Worm (Caenorhabditis elegans) whole organism, late embryonic: ENCODE measurements around the gene nrx-1.

Experiments used
- C38D4.7 ChIP-seq: fragments of 200-800 bp; sonication (Bioruptor generic); optimal IDR thresholded peaks from 2 replicates; lab custom pipeline; 2018; ENCODE audit warnings: mild to moderate bottlenecking, missing genetic modification characterization, moderate library complexity, missing compliant biosample characterization
- F13H6.1 ChIP-seq: sonication (generic microtip); optimal IDR thresholded peaks from 2 replicates; lab custom pipeline; 2016; ENCODE audit warnings: missing genetic modification characterization, missing compliant biosample characterization
- K09A11.1 ChIP-seq: sonication (generic microtip); optimal IDR thresholded peaks from 2 replicates; lab custom pipeline; 2017; ENCODE audit warnings: antibody characterized with exemption, mild to moderate bottlenecking, missing genetic modification characterization, missing compliant biosample characterization; ENCODE audit not compliant: insufficient read depth
- T23F11.4 ChIP-seq: fragments of 200-800 bp; sonication (Bioruptor generic); optimal IDR thresholded peaks from 2 replicates; lab custom pipeline; 2018; ENCODE audit warnings: mild to moderate bottlenecking, missing genetic modification characterization, missing compliant biosample characterization
- Y22D7AL.16 ChIP-seq: sonication (generic microtip); optimal IDR thresholded peaks from 2 replicates; lab custom pipeline; 2016; ENCODE audit warnings: missing genetic modification characterization, missing compliant biosample characterization
- ama-1 ChIP-seq: fragments of 150-350 bp; optimal IDR thresholded peaks from 2 replicates; lab custom pipeline; 2014
- ceh-19 ChIP-seq: fragments of 200-800 bp; sonication (Bioruptor generic); optimal IDR thresholded peaks from 2 replicates; lab custom pipeline; 2018; ENCODE audit warnings: mild to moderate bottlenecking, missing genetic modification characterization, missing compliant biosample characterization
- ceh-2 ChIP-seq: sonication (generic microtip); optimal IDR thresholded peaks from 2 replicates; lab custom pipeline; 2016; ENCODE audit warnings: missing genotype, missing genetic modification characterization, missing compliant biosample characterization
- ceh-22 ChIP-seq: sonication (generic microtip); optimal IDR thresholded peaks from 2 replicates; lab custom pipeline; 2017; ENCODE audit warnings: missing biosample characterization, missing genetic modification characterization
- ceh-34 ChIP-seq: sonication (generic microtip); optimal IDR thresholded peaks from 2 replicates; lab custom pipeline; 2016; ENCODE audit warnings: mild to moderate bottlenecking, missing genetic modification characterization, missing compliant biosample characterization
- ceh-45 ChIP-seq: fragments of 200-800 bp; sonication (Bioruptor generic); IDR thresholded peaks from 2 replicates; pipeline ENCODE4 v1.3.6; 2022; ENCODE audit warnings: missing genetic modification reagents, missing genetic modification characterization, missing compliant biosample characterization
- dmd-4 ChIP-seq: sonication (generic microtip); optimal IDR thresholded peaks from 2 replicates; lab custom pipeline; 2016; ENCODE audit warnings: borderline replicate concordance, missing genetic modification characterization, missing compliant biosample characterization
- dve-1 ChIP-seq: sonication (generic microtip); optimal IDR thresholded peaks from 2 replicates; lab custom pipeline; 2017; ENCODE audit warnings: antibody characterized with exemption, mild to moderate bottlenecking, missing genetic modification characterization, missing compliant biosample characterization
- ets-4 ChIP-seq: sonication (generic microtip); optimal IDR thresholded peaks from 2 replicates; lab custom pipeline; 2016; ENCODE audit warnings: missing genetic modification characterization, missing compliant biosample characterization
- eyg-1 ChIP-seq: sonication (generic microtip); optimal IDR thresholded peaks from 2 replicates; lab custom pipeline; 2016; ENCODE audit warnings: missing genotype, missing genetic modification characterization, missing compliant biosample characterization
- fkh-6 ChIP-seq: sonication (generic microtip); optimal IDR thresholded peaks from 2 replicates; lab custom pipeline; 2016; ENCODE audit warnings: missing genetic modification characterization, missing compliant biosample characterization
- hlh-30 ChIP-seq: sonication (generic microtip); optimal IDR thresholded peaks from 2 replicates; lab custom pipeline; 2017; ENCODE audit warnings: antibody characterized with exemption, missing genetic modification characterization, missing compliant biosample characterization; ENCODE audit not compliant: insufficient read depth
- hlh-8 ChIP-seq: sonication (generic microtip); optimal IDR thresholded peaks from 2 replicates; lab custom pipeline; 2016; ENCODE audit warnings: missing genotype, missing genetic modification characterization, missing compliant biosample characterization
- mec-3 ChIP-seq: sonication (generic microtip); optimal IDR thresholded peaks from 2 replicates; lab custom pipeline; 2016; ENCODE audit warnings: borderline replicate concordance, missing genetic modification characterization, missing compliant biosample characterization
- nfya-1 ChIP-seq: sonication (generic microtip); optimal IDR thresholded peaks from 2 replicates; lab custom pipeline; 2017; ENCODE audit warnings: missing genetic modification characterization, mild to moderate bottlenecking, missing compliant biosample characterization, antibody characterized with exemption, moderate library complexity
- nhr-11 ChIP-seq: fragments of 150-350 bp; optimal IDR thresholded peaks from 2 replicates; lab custom pipeline; 2014; ENCODE audit warnings: missing biosample characterization, missing genetic modification characterization
- nhr-232 ChIP-seq: sonication (generic microtip); optimal IDR thresholded peaks from 2 replicates; lab custom pipeline; 2016; ENCODE audit warnings: missing genetic modification characterization, missing compliant biosample characterization
- npax-4 ChIP-seq: sonication (generic microtip); optimal IDR thresholded peaks from 2 replicates; lab custom pipeline; 2016; ENCODE audit warnings: missing genetic modification characterization, missing compliant biosample characterization
- odd-2 ChIP-seq: sonication (generic microtip); optimal IDR thresholded peaks from 2 replicates; lab custom pipeline; 2017; ENCODE audit warnings: antibody characterized with exemption, mild to moderate bottlenecking, missing genetic modification characterization, missing compliant biosample characterization
- pha-2 ChIP-seq: sonication (generic microtip); optimal IDR thresholded peaks from 2 replicates; lab custom pipeline; 2017; ENCODE audit warnings: mild to moderate bottlenecking, missing genetic modification characterization, missing compliant biosample characterization
- pha-4 ChIP-seq: fragments of 150-350 bp; optimal IDR thresholded peaks from 2 replicates; lab custom pipeline; 2018; ENCODE audit warnings: missing biosample characterization, missing genetic modification reagents, missing genetic modification characterization
- pqm-1 ChIP-seq: sonication (generic microtip); optimal IDR thresholded peaks from 2 replicates; lab custom pipeline; 2016; ENCODE audit warnings: missing genetic modification characterization, missing compliant biosample characterization
- pros-1 ChIP-seq: fragments of 150-350 bp; optimal IDR thresholded peaks from 2 replicates; lab custom pipeline; 2014; ENCODE audit warnings: missing biosample characterization, missing genetic modification reagents, missing genetic modification characterization
- tbx-7 ChIP-seq: sonication (generic microtip); optimal IDR thresholded peaks from 2 replicates; lab custom pipeline; 2016; ENCODE audit warnings: missing genotype, missing genetic modification characterization, missing compliant biosample characterization
- unc-86 ChIP-seq: sonication (generic microtip); optimal IDR thresholded peaks from 2 replicates; lab custom pipeline; 2016; ENCODE audit warnings: missing genetic modification characterization, missing compliant biosample characterization
- ztf-16 ChIP-seq: sonication (generic microtip); optimal IDR thresholded peaks from 2 replicates; lab custom pipeline; 2017; ENCODE audit warnings: missing genetic modification characterization, missing compliant biosample characterization

nrx-1 gene

ce11 chrV:10859048-10859637 lies 34.3 kb downstream of the nrx-1 start:
- peak; percentile 1 for TF ChIP-seq hlh-30
- TF ChIP-seq C38D4.7 (GFP tag; lab: Kevin White, UChicago), result no peak
- TF ChIP-seq, all 69 proteins: peak for 1

- TF ChIP-seq ama-1 (lab: Kevin White, UChicago) (no peak), Y22D7AL.16 (tag; lab: Kevin White, UChicago) (no peak), odd-2 (tag; lab: Kevin White, UChicago) (no peak), ceh-34 (tag; lab: Kevin White, UChicago) (no peak), npax-4 (tag; lab: Kevin White, UChicago) (no peak), pqm-1 (no peak), eyg-1 (tag; lab: Kevin White, UChicago) (no peak), pros-1 (tag; lab: Kevin White, UChicago) (no peak), ceh-22 (no peak), T23F11.4 (GFP tag; lab: Kevin White, UChicago) (no peak), nhr-11 (tag; lab: Kevin White, UChicago) (no peak), unc-86 (tag; lab: Kevin White, UChicago) (no peak), ceh-45 (no peak), F13H6.1 (tag; lab: Kevin White, UChicago) (no peak), pha-4 (tag; lab: Kevin White, UChicago) (no peak), mec-3 (tag; lab: Kevin White, UChicago) (no peak), ceh-19 (no peak), fkh-6 (tag; lab: Kevin White, UChicago) (no peak)
Measured at ce11 chrV:10859775-10860174, 35.0 kb downstream of the nrx-1 start.

- TF ChIP-seq pha-2 (tag; lab: Kevin White, UChicago) (no peak), ztf-16 (tag; lab: Kevin White, UChicago) (no peak), pros-1 (tag; lab: Kevin White, UChicago) (no peak), npax-4 (tag; lab: Kevin White, UChicago) (no peak)
Measured at ce11 chrV:10860526-10861037, 35.8 kb downstream of the nrx-1 start.

ce11 chrV:10861611-10862262 lies 36.9 kb downstream of the nrx-1 start:
- TF ChIP-seq nhr-232 (tag; lab: Kevin White, UChicago) (no peak), nfya-1 (tag; lab: Kevin White, UChicago) (peak; percentile 5)

ce11 chrV:10862457-10863097 lies 37.8 kb downstream of the nrx-1 start:
- TF ChIP-seq C38D4.7 (GFP tag; lab: Kevin White, UChicago) (no peak), tbx-7 (tag; lab: Kevin White, UChicago) (no peak), pha-4 (tag; lab: Kevin White, UChicago) (no peak), hlh-8 (tag; lab: Kevin White, UChicago) (no peak), ceh-22 (no peak), pros-1 (tag; lab: Kevin White, UChicago) (no peak), ceh-2 (no peak), dve-1 (tag; lab: Kevin White, UChicago) (no peak), ets-4 (no peak), K09A11.1 (tag; lab: Kevin White, UChicago) (no peak), dmd-4 (tag; lab: Kevin White, UChicago) (no peak)
